Worm (Caenorhabditis elegans): ENCODE results near the gene W02D7.6.

- no peak for TF ChIP-seq sdc-2 (tag; optimal IDR thresholded peaks at IDR 0.05)
- peak; percentile 43 for TF ChIP-seq unc-55 (GFP tag; optimal IDR thresholded peaks at IDR 0.05)
- TF ChIP-seq ama-1 (optimal IDR thresholded peaks at IDR 0.05): no peak
These were observed 48.8 kb downstream of the W02D7.6 start for ce11 chrV:8252532-8252931.

All from whole organism, late embryonic.